Worm (Caenorhabditis elegans): ENCODE data around the gene col-115.

DNA sequence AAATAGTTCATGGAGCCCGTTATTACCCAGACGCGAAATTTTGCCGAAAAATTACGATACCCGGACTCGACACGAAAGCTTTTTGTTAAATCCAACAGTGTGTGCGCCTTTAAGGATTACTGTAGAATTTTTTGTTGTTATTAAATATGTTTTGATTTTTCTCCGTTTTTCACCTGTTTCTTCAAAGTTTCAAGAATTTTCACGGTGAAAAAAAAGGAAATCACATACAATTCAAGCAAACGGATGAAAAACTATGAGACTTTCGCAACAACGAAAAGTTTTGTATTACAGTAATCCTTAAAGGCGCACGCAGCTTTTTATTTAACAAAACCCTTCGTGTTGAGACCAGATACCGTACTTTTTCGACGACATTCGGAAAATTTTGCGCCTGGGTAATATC lies 34.5 kb upstream of the col-115 start:
- TF ChIP-seq dpl-1 (GFP tag; optimal IDR thresholded peaks at IDR 0.05): no peak
- no peak for TF ChIP-seq let-607 (tag; optimal IDR thresholded peaks at IDR 0.05)
- TF ChIP-seq snpc-1.3 (tag; optimal IDR thresholded peaks at IDR 0.05; ENCODE audit: insufficient read depth): no peak
- no peak for TF ChIP-seq attf-6 (GFP tag; IDR thresholded peaks at IDR 0.05)
- no peak for TF ChIP-seq F49E8.2 (tag; optimal IDR thresholded peaks at IDR 0.05; ENCODE audit: insufficient read depth)
- no peak for TF ChIP-seq him-1 (tag; optimal IDR thresholded peaks at IDR 0.05)
